Fruit fly (Drosophila melanogaster) whole organism, embryonic: ENCODE data around the gene Hmr.

Experiments
- CG10147 ChIP-seq: fragments of 200-800 bp; sonication (Bioruptor generic); optimal IDR thresholded peaks from 2 replicates; lab custom pipeline; 2019; ENCODE audit warnings: missing biosample characterization, mild to moderate bottlenecking, missing genetic modification characterization, moderate library complexity
- CG11504 ChIP-seq: fragments of 200-800 bp; sonication (Bioruptor generic); optimal IDR thresholded peaks from 3 replicates; lab custom pipeline; 2019; ENCODE audit warnings: missing biosample characterization, mild to moderate bottlenecking, missing genetic modification characterization, moderate library complexity
- CG12219 ChIP-seq: fragments of 200-800 bp; sonication (Bioruptor generic); optimal IDR thresholded peaks from 3 replicates; lab custom pipeline; 2018; ENCODE audit warnings: missing biosample characterization, mild to moderate bottlenecking, missing genetic modification characterization
- CG12391 ChIP-seq: fragments of 200-800 bp; sonication (Bioruptor generic); optimal IDR thresholded peaks from 3 replicates; lab custom pipeline; 2018; ENCODE audit warnings: missing biosample characterization, mild to moderate bottlenecking, missing genetic modification characterization, moderate library complexity
- CG12942 ChIP-seq: fragments of 200-800 bp; sonication (Bioruptor generic); optimal IDR thresholded peaks from 3 replicates; lab custom pipeline; 2016; ENCODE audit warnings: missing biosample characterization, missing genetic modification characterization
- CG13424 ChIP-seq: fragments of 200-800 bp; sonication (Bioruptor generic); optimal IDR thresholded peaks from 2 replicates; lab custom pipeline; 2019; ENCODE audit warnings: missing biosample characterization, mild to moderate bottlenecking, missing genetic modification characterization, moderate library complexity
- CG13894 ChIP-seq: fragments of 200-800 bp; sonication (Bioruptor generic); optimal IDR thresholded peaks from 3 replicates; lab custom pipeline; 2018; ENCODE audit warnings: missing biosample characterization, mild to moderate bottlenecking, missing genetic modification characterization, moderate library complexity
- CG14860 ChIP-seq: fragments of 200-800 bp; sonication (Bioruptor generic); IDR thresholded peaks from 3 replicates; pipeline ENCODE4 v1.3.6; 2022; ENCODE audit warnings: missing biosample characterization, missing genetic modification characterization; ENCODE audit not compliant: partially characterized antibody
- CG1602 ChIP-seq: fragments of 200-800 bp; sonication (Bioruptor generic); optimal IDR thresholded peaks from 3 replicates; lab custom pipeline; 2016; ENCODE audit warnings: missing biosample characterization, missing genetic modification characterization
- CG1647 ChIP-seq: fragments of 200-800 bp; sonication (Bioruptor generic); optimal IDR thresholded peaks from 3 replicates; lab custom pipeline; 2016; ENCODE audit warnings: missing biosample characterization, missing genetic modification characterization
- CG30431 ChIP-seq: fragments of 200-800 bp; sonication (Bioruptor generic); optimal IDR thresholded peaks from 2 replicates; lab custom pipeline; 2017; ENCODE audit warnings: missing biosample characterization, missing genetic modification characterization
- CG31441 ChIP-seq: fragments of 200-800 bp; sonication (Bioruptor generic); IDR thresholded peaks from 2 replicates; pipeline ENCODE4 v1.3.6; 2022; ENCODE audit warnings: missing biosample characterization, missing genetic modification characterization
- CG3838 ChIP-seq: fragments of 200-800 bp; sonication (Bioruptor generic); optimal IDR thresholded peaks from 3 replicates; lab custom pipeline; 2016; ENCODE audit warnings: missing biosample characterization, missing genetic modification characterization
- CG42726 ChIP-seq: fragments of 200-800 bp; sonication (Bioruptor generic); IDR thresholded peaks from 2 replicates; pipeline ENCODE4 v1.3.6; 2022; ENCODE audit warnings: missing biosample characterization, missing genetic modification characterization; ENCODE audit not compliant: partially characterized antibody
- CG6175 ChIP-seq: fragments of 200-800 bp; sonication (Bioruptor generic); IDR thresholded peaks from 3 replicates; pipeline ENCODE4 v1.3.6; 2022; ENCODE audit warnings: missing biosample characterization, missing genetic modification characterization
- CG6654 ChIP-seq: fragments of 200-800 bp; sonication (Bioruptor generic); optimal IDR thresholded peaks from 2 replicates; lab custom pipeline; 2017; ENCODE audit warnings: missing biosample characterization, mild to moderate bottlenecking, missing genetic modification characterization
- CG7357 ChIP-seq: fragments of 200-800 bp; sonication (Bioruptor generic); IDR thresholded peaks from 3 replicates; pipeline ENCODE4 v1.3.6; 2022; ENCODE audit warnings: missing biosample characterization, missing genetic modification characterization
- CG7556 ChIP-seq: fragments of 200-800 bp; sonication (Bioruptor generic); optimal IDR thresholded peaks from 2 replicates; lab custom pipeline; 2017; ENCODE audit warnings: missing biosample characterization, mild to moderate bottlenecking, missing genetic modification characterization
- CG9817 ChIP-seq: fragments of 200-800 bp; sonication (Bioruptor generic); optimal IDR thresholded peaks from 2 replicates; lab custom pipeline; 2018; ENCODE audit warnings: missing biosample characterization, mild to moderate bottlenecking, missing genetic modification characterization, moderate library complexity
- CHES-1-like ChIP-seq: fragments of 200-800 bp; sonication (Bioruptor generic); optimal IDR thresholded peaks from 2 replicates; lab custom pipeline; 2016; ENCODE audit warnings: missing biosample characterization, missing genetic modification characterization
- Camta ChIP-seq: fragments of 200-800 bp; sonication (Bioruptor generic); optimal IDR thresholded peaks from 2 replicates; lab custom pipeline; 2016; ENCODE audit warnings: missing biosample characterization, missing genetic modification characterization
- Dbx ChIP-seq: fragments of 200-800 bp; sonication (Bioruptor generic); IDR thresholded peaks from 3 replicates; pipeline ENCODE4 v1.3.6; 2022; ENCODE audit warnings: missing biosample characterization, missing genetic modification characterization
- Dip2 ChIP-seq: fragments of 200-800 bp; sonication (Bioruptor generic); IDR thresholded peaks from 2 replicates; pipeline ENCODE4 v1.3.6; 2022; ENCODE audit warnings: missing biosample characterization, missing genetic modification characterization
- E2f1 ChIP-seq: fragments of 200-800 bp; sonication (Bioruptor generic); IDR thresholded peaks from 2 replicates; pipeline ENCODE4 v1.3.6; 2022; ENCODE audit warnings: missing biosample characterization, missing genetic modification characterization
- E2f2 ChIP-seq: fragments of 200-800 bp; sonication (Bioruptor generic); IDR thresholded peaks from 2 replicates; pipeline ENCODE4 v1.3.6; 2022; ENCODE audit warnings: missing biosample characterization, missing genetic modification characterization
- Fer3 ChIP-seq: fragments of 200-800 bp; sonication (Bioruptor generic); optimal IDR thresholded peaks from 2 replicates; lab custom pipeline; 2018; ENCODE audit warnings: missing biosample characterization, mild to moderate bottlenecking, missing genetic modification characterization, moderate library complexity
- HLH54F ChIP-seq: fragments of 200-800 bp; sonication (Bioruptor generic); optimal IDR thresholded peaks from 3 replicates; lab custom pipeline; 2016; ENCODE audit warnings: missing biosample characterization, missing genetic modification characterization
- Meics ChIP-seq: fragments of 200-800 bp; sonication (Bioruptor generic); optimal IDR thresholded peaks from 2 replicates; lab custom pipeline; 2017; ENCODE audit warnings: missing biosample characterization, mild to moderate bottlenecking, missing genetic modification characterization
- Six4 ChIP-seq: fragments of 200-800 bp; sonication (Bioruptor generic); optimal IDR thresholded peaks from 2 replicates; lab custom pipeline; 2016; ENCODE audit warnings: missing biosample characterization, missing genetic modification characterization
- Trl ChIP-seq, 3 experiments: fragments of >200 bp in 2 of 3; fragments of 200-800 bp in 1 of 3; sonication (Bioruptor generic) in 1 of 3; optimal IDR thresholded peaks; 2 replicates in 1 of 3; 3 replicates in 2 of 3; lab custom pipeline; 2016 to 2017; ENCODE audit warnings: missing biosample characterization in 1 of 3, missing genetic modification characterization in 1 of 3
- aop ChIP-seq: fragments of 200-800 bp; sonication (Bioruptor generic); IDR thresholded peaks from 2 replicates; pipeline ENCODE4 v1.3.6; 2022; ENCODE audit warnings: missing biosample characterization, missing genetic modification characterization
- ap ChIP-seq: fragments of 200-800 bp; sonication (Bioruptor generic); IDR thresholded peaks from 2 replicates; pipeline ENCODE4 v1.3.6; 2022; ENCODE audit warnings: missing biosample characterization, missing genetic modification characterization
- ase ChIP-seq: fragments of 200-800 bp; sonication (Bioruptor generic); IDR thresholded peaks from 3 replicates; pipeline ENCODE4 v1.3.6; 2022; ENCODE audit warnings: missing biosample characterization, missing genetic modification characterization
- bab2 ChIP-seq: fragments of 200-800 bp; sonication (Bioruptor generic); optimal IDR thresholded peaks from 2 replicates; lab custom pipeline; 2016; ENCODE audit warnings: missing biosample characterization, missing genetic modification characterization
- bcd ChIP-seq: fragments of 200-800 bp; sonication (Bioruptor generic); optimal IDR thresholded peaks from 2 replicates; lab custom pipeline; 2017; ENCODE audit warnings: missing biosample characterization, mild to moderate bottlenecking, missing genetic modification characterization
- cas ChIP-seq: fragments of 200-800 bp; sonication (Bioruptor generic); IDR thresholded peaks from 2 replicates; pipeline ENCODE4 v1.3.6; 2022; ENCODE audit warnings: missing biosample characterization, missing genetic modification characterization
- cwo ChIP-seq: fragments of 200-800 bp; sonication (Bioruptor generic); optimal IDR thresholded peaks from 3 replicates; lab custom pipeline; 2017; ENCODE audit warnings: missing biosample characterization, missing genetic modification characterization, mild to moderate bottlenecking, moderate library complexity, missing genetic modification reagents
- en ChIP-seq: fragments of 200-800 bp; sonication (Bioruptor generic); optimal IDR thresholded peaks from 2 replicates; lab custom pipeline; 2016; ENCODE audit warnings: missing biosample characterization, missing genetic modification characterization
- fd96Cb ChIP-seq: fragments of 200-800 bp; sonication (Bioruptor generic); optimal IDR thresholded peaks from 2 replicates; lab custom pipeline; 2018; ENCODE audit warnings: missing biosample characterization, mild to moderate bottlenecking, missing genetic modification characterization, moderate library complexity
- ham ChIP-seq: fragments of 200-800 bp; sonication (Bioruptor generic); IDR thresholded peaks from 2 replicates; pipeline ENCODE4 v1.3.6; 2022; ENCODE audit warnings: missing biosample characterization, missing genetic modification characterization
- her ChIP-seq: fragments of 200-800 bp; sonication (Bioruptor generic); optimal IDR thresholded peaks from 2 replicates; lab custom pipeline; 2016; ENCODE audit warnings: missing biosample characterization, missing genetic modification characterization
- lov ChIP-seq, 2 experiments: fragments of 200-800 bp in 1 of 2; fragments of >200 bp in 1 of 2; sonication (Bioruptor generic) in 1 of 2; IDR thresholded peaks in 1 of 2; optimal IDR thresholded peaks in 1 of 2; 2 replicates in 1 of 2; 3 replicates in 1 of 2; pipeline versions ENCODE4 v1.3.6 to Lab custom; 2017 to 2022; ENCODE audit warnings: missing biosample characterization in 1 of 2, missing genetic modification characterization in 1 of 2
- mam ChIP-seq: fragments of 200-800 bp; sonication (Bioruptor generic); optimal IDR thresholded peaks from 3 replicates; lab custom pipeline; 2016; ENCODE audit warnings: missing biosample characterization, missing genetic modification characterization
- pita ChIP-seq: fragments of 200-800 bp; sonication (Bioruptor generic); optimal IDR thresholded peaks from 2 replicates; lab custom pipeline; 2017; ENCODE audit warnings: missing biosample characterization, mild to moderate bottlenecking, missing genetic modification characterization
- ro ChIP-seq: fragments of 200-800 bp; sonication (Bioruptor generic); IDR thresholded peaks from 2 replicates; pipeline ENCODE4 v1.3.6; 2022; ENCODE audit warnings: missing biosample characterization, missing genetic modification characterization
- sna ChIP-seq: fragments of 200-800 bp; sonication (Bioruptor generic); IDR thresholded peaks from 2 replicates; pipeline ENCODE4 v1.3.6; 2022; ENCODE audit warnings: missing biosample characterization, missing genetic modification characterization; ENCODE audit not compliant: partially characterized antibody
- wek ChIP-seq: fragments of 200-800 bp; sonication (Bioruptor generic); optimal IDR thresholded peaks from 3 replicates; lab custom pipeline; 2018; ENCODE audit warnings: missing biosample characterization, mild to moderate bottlenecking, missing genetic modification characterization, moderate library complexity
- yki ChIP-seq: fragments of >200 bp; optimal IDR thresholded peaks from 3 replicates; lab custom pipeline; 2018
- z ChIP-seq: fragments of 200-800 bp; sonication (Bioruptor generic); IDR thresholded peaks from 3 replicates; pipeline ENCODE4 v1.3.6; 2022; ENCODE audit warnings: missing biosample characterization, missing genetic modification characterization

Gene Hmr

dm6 chrX:10570142-10570756, 25.4 kb downstream of the Hmr start (continued):
- TF ChIP-seq cas (GFP tag; lab: Robert Waterston, UW) (no peak), CG7357 (GFP tag; lab: Robert Waterston, UW) (peak; percentile 40; the same call in 1 of the 3 replicates), her (GFP tag; lab: Kevin White, UChicago) (peak; percentile 39), Fer3 (tag; lab: Kevin White, UChicago) (peak; percentile 7), aop (no peak), pita (no peak), CG1602 (peak; percentile 4), Trl (optimal IDR thresholded peaks at IDR 0.05; lab: Kevin White, UChicago) (no peak), Trl (GFP tag; optimal IDR thresholded peaks at IDR 0.05; lab: Kevin White, UChicago) (no peak), CG1647 (GFP tag; lab: Kevin White, UChicago) (no peak), CG14860 (no peak), CG6654 (GFP tag; lab: Kevin White, UChicago) (peak; percentile 42), cwo (GFP tag; lab: Kevin White, UChicago) (peak; percentile 43), CG11504 (peak; percentile 74), CG7556 (GFP tag; lab: Kevin White, UChicago) (peak; percentile 51), bab2 (GFP tag; lab: Kevin White, UChicago) (peak; percentile 27), mam (GFP tag; lab: Kevin White, UChicago) (peak; percentile 32), wek (GFP tag; lab: Kevin White, UChicago) (peak; percentile 31), E2f2 (peak; percentile 15; the same call in 1 of the 2 replicates), CG12942 (peak; percentile 16), fd96Cb (peak; percentile 64), sna (GFP tag; lab: Robert Waterston, UW) (no peak), Six4 (GFP tag; lab: Kevin White, UChicago) (peak; percentile 36), ap (GFP tag; lab: Robert Waterston, UW) (peak; percentile 56), yki (lab: Kevin White, UChicago) (no peak), CG13894 (no peak), CG10147 (GFP tag; lab: Kevin White, UChicago) (peak; percentile 2), Camta (GFP tag; lab: Kevin White, UChicago) (peak; percentile 20), z (GFP tag; lab: Robert Waterston, UW) (no peak), ham (GFP tag; lab: Robert Waterston, UW) (no peak), CG30431 (GFP tag; lab: Kevin White, UChicago) (peak; percentile 25), CHES-1-like (GFP tag; lab: Kevin White, UChicago) (peak; percentile 12), CG31441 (GFP tag; lab: Robert Waterston, UW) (peak; percentile 59), ase (GFP tag; lab: Robert Waterston, UW) (peak; percentile 38; the same call in 1 of the 3 replicates), Meics (GFP tag; lab: Kevin White, UChicago) (peak; percentile 48), CG13424 (tag; lab: Kevin White, UChicago) (peak; percentile 36), ro (GFP tag; lab: Robert Waterston, UW) (0 out of 2 replicates have a peak, but pooled peaks have one; percentile 12), CG3838 (GFP tag; lab: Kevin White, UChicago) (no peak), CG6175 (no peak), en (GFP tag; lab: Kevin White, UChicago) (peak; percentile 18), Dip2 (GFP tag; lab: Robert Waterston, UW) (no peak), CG12219 (GFP tag; lab: Kevin White, UChicago) (peak; percentile 64), HLH54F (GFP tag; lab: Kevin White, UChicago) (peak; percentile 5), E2f1 (peak; percentile 27; the same call in 1 of the 2 replicates), CG12391 (tag; lab: Kevin White, UChicago) (peak; percentile 33), CG9817 (tag; lab: Kevin White, UChicago) (peak; percentile 1), Dbx (GFP tag; lab: Robert Waterston, UW) (no peak), lov (optimal IDR thresholded peaks at IDR 0.05; lab: Kevin White, UChicago) (no peak), lov (GFP tag; IDR thresholded peaks at IDR 0.05; lab: Robert Waterston, UW) (no peak), bcd (GFP tag; lab: Kevin White, UChicago) (peak; percentile 42), CG42726 (no peak)
